Fruit fly (Drosophila melanogaster) whole organism, adult: ENCODE data around the gene alpha-Man-Ib.

Experiments used
- CG14711 ChIP-seq: fragments of 200-800 bp; sonication (Bioruptor generic); optimal IDR thresholded peaks from 2 replicates; lab custom pipeline; 2018; ENCODE audit warnings: missing biosample characterization, mild to moderate bottlenecking, missing genetic modification characterization, moderate library complexity
- CG7045 ChIP-seq: fragments of 200-800 bp; sonication (Bioruptor generic); optimal IDR thresholded peaks from 2 replicates; lab custom pipeline; 2017; ENCODE audit warnings: missing biosample characterization, mild to moderate bottlenecking, missing genetic modification characterization
- CG7101 ChIP-seq: fragments of 200-800 bp; sonication (Bioruptor generic); optimal IDR thresholded peaks from 2 replicates; lab custom pipeline; 2018; ENCODE audit warnings: missing biosample characterization, mild to moderate bottlenecking, missing genetic modification characterization, moderate library complexity
- cic ChIP-seq: fragments of 200-800 bp; sonication (Bioruptor generic); optimal IDR thresholded peaks from 2 replicates; lab custom pipeline; 2017; ENCODE audit warnings: missing biosample characterization, mild to moderate bottlenecking, missing genetic modification characterization, moderate library complexity
- cnc ChIP-seq, 2 experiments: fragments of >200 bp; optimal IDR thresholded peaks; 2 replicates each; lab custom pipeline; 2017
- kay ChIP-seq: fragments of 200-800 bp; sonication (Bioruptor generic); peaks from one replicate; lab custom pipeline; 2016; ENCODE audit warnings: missing biosample characterization, missing genetic modification characterization, borderline replicate concordance
- tj ChIP-seq: fragments of 200-800 bp; sonication (Bioruptor generic); optimal IDR thresholded peaks from 3 replicates; lab custom pipeline; 2017; ENCODE audit warnings: missing biosample characterization, mild to moderate bottlenecking, missing genetic modification characterization, moderate library complexity
- toe ChIP-seq: fragments of 200-800 bp; sonication (Bioruptor generic); optimal IDR thresholded peaks from 2 replicates; lab custom pipeline; 2016; ENCODE audit warnings: missing biosample characterization, missing genetic modification characterization

DNA sequence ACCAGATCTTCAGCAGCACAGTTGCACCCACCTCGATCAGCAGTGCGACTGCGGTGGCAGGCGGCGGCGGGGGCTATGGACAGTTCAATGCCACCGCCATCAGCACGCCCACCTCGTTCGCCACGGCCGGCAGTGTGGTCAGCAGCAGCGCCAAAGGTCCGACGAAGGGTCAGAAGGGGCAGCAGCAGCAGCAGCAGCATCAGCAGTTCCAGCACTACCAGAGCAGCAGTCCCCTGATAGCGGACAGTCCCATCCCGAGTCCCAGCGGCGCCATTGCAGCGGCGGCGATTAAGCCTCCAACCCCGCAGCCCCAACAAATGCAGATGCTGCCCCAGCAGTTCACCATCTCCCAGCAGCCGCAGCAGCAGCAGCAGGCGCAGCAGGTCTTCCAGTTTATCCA lies 14.6 kb downstream of the alpha-Man-Ib start:
- TF ChIP-seq CG7045 (GFP tag; lab: Kevin White, UChicago) (no peak), cic (GFP tag; lab: Kevin White, UChicago) (no peak), tj (GFP tag; lab: Kevin White, UChicago) (no peak), toe (GFP tag; lab: Kevin White, UChicago) (no peak), CG7101 (tag; lab: Kevin White, UChicago) (no peak), kay (GFP tag; lab: Kevin White, UChicago) (no peak), CG14711 (tag; lab: Kevin White, UChicago) (no peak), cnc (optimal IDR thresholded peaks at IDR 0.05; lab: Kevin White, UChicago) (no peak)
